Worm (Caenorhabditis elegans) whole organism, midembryonic: ENCODE data around the gene sprr-1.

Experiments used
- T22C8.4 ChIP-seq: fragments of 200-800 bp; sonication (Bioruptor generic); IDR thresholded peaks from 2 replicates; pipeline ENCODE4 v1.3.6; 2022; ENCODE audit warnings: missing genetic modification characterization, missing compliant biosample characterization
- flt-1 ChIP-seq: fragments of 200-800 bp; sonication (Bioruptor generic); IDR thresholded peaks from 2 replicates; pipeline ENCODE4 v1.3.6; 2022; ENCODE audit warnings: missing genetic modification characterization, missing compliant biosample characterization
- med-1 ChIP-seq: sonication (generic microtip); optimal IDR thresholded peaks from 2 replicates; lab custom pipeline; 2017; ENCODE audit warnings: missing genetic modification characterization, mild to moderate bottlenecking, missing compliant biosample characterization, antibody characterized with exemption, missing genetic modification reagents; ENCODE audit not compliant: insufficient read depth
- ref-1 ChIP-seq: fragments of 200-800 bp; sonication (Bioruptor generic); conservative IDR thresholded peaks from 2 replicates; pipeline ENCODE4 v1.3.6; 2022; ENCODE audit warnings: missing genetic modification reagents, missing genetic modification characterization, missing compliant biosample characterization
- tab-1 ChIP-seq: fragments of 200-800 bp; sonication (Bioruptor generic); IDR thresholded peaks from 2 replicates; pipeline ENCODE4 v1.3.6; 2022; ENCODE audit warnings: missing genetic modification characterization, missing compliant biosample characterization
- ztf-23 ChIP-seq: fragments of 200-800 bp; sonication (Bioruptor generic); IDR thresholded peaks from 2 replicates; pipeline ENCODE4 v1.3.6; 2022; ENCODE audit warnings: missing genetic modification reagents, missing genetic modification characterization, missing compliant biosample characterization

- TF ChIP-seq ref-1 (no peak), T22C8.4 (GFP tag; lab: Robert Waterston, UW) (no peak), ztf-23 (no peak), tab-1 (GFP tag; lab: Robert Waterston, UW) (no peak), flt-1 (GFP tag; lab: Robert Waterston, UW) (no peak), med-1 (GFP tag; lab: Kevin White, UChicago) (no peak)
These were observed 4.0 kb downstream of the sprr-1 start for ce11 chrX:15469957-15470548.
